Fruit fly (Drosophila melanogaster) whole organism, embryonic: ENCODE measurements around the gene CG43707.

Experiments
- CG10147 ChIP-seq: fragments of 200-800 bp; sonication (Bioruptor generic); optimal IDR thresholded peaks from 2 replicates; lab custom pipeline; 2019; ENCODE audit warnings: missing biosample characterization, mild to moderate bottlenecking, missing genetic modification characterization, moderate library complexity
- CG1024 ChIP-seq: fragments of 200-800 bp; sonication (Bioruptor generic); IDR thresholded peaks from 2 replicates; pipeline ENCODE4 v1.3.6; 2022; ENCODE audit warnings: missing biosample characterization, missing genetic modification characterization
- CG10274 ChIP-seq: fragments of 200-800 bp; sonication (Bioruptor generic); optimal IDR thresholded peaks from 3 replicates; lab custom pipeline; 2017; ENCODE audit warnings: missing biosample characterization, mild to moderate bottlenecking, missing genetic modification characterization
- CG10366 ChIP-seq: fragments of 200-800 bp; sonication (Bioruptor generic); IDR thresholded peaks from 2 replicates; pipeline ENCODE4 v1.3.6; 2022; ENCODE audit warnings: missing biosample characterization, missing genetic modification characterization
- CG11695 ChIP-seq: fragments of 200-800 bp; sonication (Bioruptor generic); IDR thresholded peaks from 3 replicates; pipeline ENCODE4 v1.3.6; 2022; ENCODE audit warnings: missing biosample characterization, missing genetic modification characterization
- CG11723 ChIP-seq: fragments of 200-800 bp; sonication (Bioruptor generic); optimal IDR thresholded peaks from 2 replicates; lab custom pipeline; 2017; ENCODE audit warnings: missing biosample characterization, mild to moderate bottlenecking, missing genetic modification characterization
- CG12155 ChIP-seq: fragments of 200-800 bp; sonication (Bioruptor generic); optimal IDR thresholded peaks from 3 replicates; lab custom pipeline; 2016; ENCODE audit warnings: missing biosample characterization, missing genetic modification characterization
- CG12769 ChIP-seq: fragments of 200-800 bp; sonication (Bioruptor generic); optimal IDR thresholded peaks from 2 replicates; lab custom pipeline; 2019; ENCODE audit warnings: missing biosample characterization, mild to moderate bottlenecking, missing genetic modification characterization, moderate library complexity
- CG13424 ChIP-seq: fragments of 200-800 bp; sonication (Bioruptor generic); optimal IDR thresholded peaks from 2 replicates; lab custom pipeline; 2019; ENCODE audit warnings: missing biosample characterization, mild to moderate bottlenecking, missing genetic modification characterization, moderate library complexity
- CG17359 ChIP-seq: fragments of 200-800 bp; sonication (Bioruptor generic); optimal IDR thresholded peaks from 3 replicates; lab custom pipeline; 2018; ENCODE audit warnings: missing biosample characterization, mild to moderate bottlenecking, missing genetic modification characterization, moderate library complexity
- CG18011 ChIP-seq: fragments of 200-800 bp; sonication (Bioruptor generic); optimal IDR thresholded peaks from 2 replicates; lab custom pipeline; 2017; ENCODE audit warnings: missing biosample characterization, missing genetic modification characterization, mild to moderate bottlenecking, moderate library complexity, missing genotype
- CG1832 ChIP-seq: fragments of 200-800 bp; sonication (Bioruptor generic); optimal IDR thresholded peaks from 2 replicates; lab custom pipeline; 2017; ENCODE audit warnings: missing biosample characterization, mild to moderate bottlenecking, missing genetic modification characterization, inconsistent platforms
- CG18599 ChIP-seq: fragments of 200-800 bp; sonication (Bioruptor generic); optimal IDR thresholded peaks from 3 replicates; lab custom pipeline; 2017; ENCODE audit warnings: missing biosample characterization, missing genetic modification characterization, mild to moderate bottlenecking, moderate library complexity, missing genetic modification reagents
- CG18619 ChIP-seq: fragments of 200-800 bp; sonication (Bioruptor generic); optimal IDR thresholded peaks from 3 replicates; lab custom pipeline; 2017; ENCODE audit warnings: missing biosample characterization, mild to moderate bottlenecking, missing genetic modification characterization
- CG2202 ChIP-seq: fragments of 200-800 bp; sonication (Bioruptor generic); optimal IDR thresholded peaks from 2 replicates; lab custom pipeline; 2018; ENCODE audit warnings: missing biosample characterization, mild to moderate bottlenecking, missing genetic modification characterization
- CG2678 ChIP-seq: fragments of 200-800 bp; sonication (Bioruptor generic); optimal IDR thresholded peaks from 3 replicates; lab custom pipeline; 2019; ENCODE audit warnings: missing biosample characterization, mild to moderate bottlenecking, missing genetic modification characterization, moderate library complexity
- CG31365 ChIP-seq: fragments of 200-800 bp; sonication (Bioruptor generic); optimal IDR thresholded peaks from 2 replicates; lab custom pipeline; 2018; ENCODE audit warnings: missing biosample characterization, mild to moderate bottlenecking, missing genetic modification characterization
- CG3163 ChIP-seq: fragments of 200-800 bp; sonication (Bioruptor generic); optimal IDR thresholded peaks from 3 replicates; lab custom pipeline; 2016; ENCODE audit warnings: missing biosample characterization, missing genetic modification characterization
- CG34224 ChIP-seq: fragments of 200-800 bp; sonication (Bioruptor generic); IDR thresholded peaks from 3 replicates; pipeline ENCODE4 v1.3.6; 2022; ENCODE audit warnings: missing biosample characterization, missing genetic modification characterization; ENCODE audit not compliant: partially characterized antibody
- CG7839 ChIP-seq: fragments of 200-800 bp; sonication (Bioruptor generic); optimal IDR thresholded peaks from 3 replicates; lab custom pipeline; 2018; ENCODE audit warnings: missing biosample characterization, mild to moderate bottlenecking, missing genetic modification characterization, moderate library complexity
- CG8281 ChIP-seq: fragments of 200-800 bp; sonication (Bioruptor generic); optimal IDR thresholded peaks from 2 replicates; lab custom pipeline; 2018; ENCODE audit warnings: missing biosample characterization, mild to moderate bottlenecking, missing genetic modification characterization, moderate library complexity
- CG9437 ChIP-seq: fragments of 200-800 bp; sonication (Bioruptor generic); optimal IDR thresholded peaks from 2 replicates; lab custom pipeline; 2018; ENCODE audit warnings: missing biosample characterization, mild to moderate bottlenecking, missing genetic modification characterization
- CG9932 ChIP-seq: fragments of 200-800 bp; sonication (Bioruptor generic); IDR thresholded peaks from 2 replicates; pipeline ENCODE4 v1.3.6; 2022; ENCODE audit warnings: missing biosample characterization, missing genetic modification characterization
- CkIIα-i1 ChIP-seq: fragments of 200-800 bp; sonication (Bioruptor generic); IDR thresholded peaks from 2 replicates; pipeline ENCODE4 v1.3.6; 2022; ENCODE audit warnings: missing biosample characterization, missing genetic modification characterization
- CoRest ChIP-seq: fragments of 200-800 bp; sonication (Bioruptor generic); optimal IDR thresholded peaks from 3 replicates; lab custom pipeline; 2018; ENCODE audit warnings: missing biosample characterization, mild to moderate bottlenecking, missing genetic modification characterization, moderate library complexity
- Ets97D ChIP-seq: fragments of 200-800 bp; sonication (Bioruptor generic); optimal IDR thresholded peaks from 3 replicates; lab custom pipeline; 2016; ENCODE audit warnings: missing biosample characterization, missing genetic modification characterization
- H15 ChIP-seq: fragments of 200-800 bp; sonication (Bioruptor generic); IDR thresholded peaks from 3 replicates; pipeline ENCODE4 v1.3.6; 2022; ENCODE audit warnings: missing biosample characterization, missing genetic modification characterization
- Lim3 ChIP-seq: fragments of 200-800 bp; sonication (Bioruptor generic); IDR thresholded peaks from 2 replicates; pipeline ENCODE4 v1.3.6; 2022; ENCODE audit warnings: missing biosample characterization, missing genetic modification characterization
- Oli ChIP-seq: fragments of 200-800 bp; sonication (Bioruptor generic); optimal IDR thresholded peaks from 2 replicates; lab custom pipeline; 2018; ENCODE audit warnings: missing biosample characterization, mild to moderate bottlenecking, missing genetic modification characterization, moderate library complexity
- Xbp1 ChIP-seq: fragments of 200-800 bp; sonication (Bioruptor generic); optimal IDR thresholded peaks from 3 replicates; lab custom pipeline; 2016; ENCODE audit warnings: missing biosample characterization, mild to moderate bottlenecking, missing genetic modification characterization
- abd-A ChIP-seq: fragments of 200-800 bp; sonication (Bioruptor generic); optimal IDR thresholded peaks from 3 replicates; lab custom pipeline; 2019; ENCODE audit warnings: missing biosample characterization, mild to moderate bottlenecking, missing genetic modification characterization, moderate library complexity
- ato ChIP-seq: fragments of 200-800 bp; sonication (Bioruptor generic); IDR thresholded peaks from 2 replicates; pipeline ENCODE4 v1.3.6; 2022; ENCODE audit warnings: missing biosample characterization, missing genetic modification characterization; ENCODE audit not compliant: partially characterized antibody
- chinmo ChIP-seq: fragments of 200-800 bp; sonication (Bioruptor generic); IDR thresholded peaks from 4 replicates; pipeline ENCODE4 v1.3.6; 2022; ENCODE audit warnings: missing biosample characterization, missing genetic modification characterization; ENCODE audit not compliant: partially characterized antibody
- danr ChIP-seq: fragments of 200-800 bp; sonication (Bioruptor generic); IDR thresholded peaks from 2 replicates; pipeline ENCODE4 v1.3.6; 2022; ENCODE audit warnings: missing biosample characterization, missing genetic modification characterization
- ewg ChIP-seq: fragments of 200-800 bp; sonication (Bioruptor generic); optimal IDR thresholded peaks from 3 replicates; lab custom pipeline; 2017; ENCODE audit warnings: mild to moderate bottlenecking, missing biosample characterization, missing genetic modification reagents, missing genetic modification characterization
- exex ChIP-seq: fragments of 200-800 bp; sonication (Bioruptor generic); optimal IDR thresholded peaks from 4 replicates; lab custom pipeline; 2018; ENCODE audit warnings: missing biosample characterization, mild to moderate bottlenecking, missing genetic modification characterization, moderate library complexity
- eyg ChIP-seq: fragments of 200-800 bp; sonication (Bioruptor generic); optimal IDR thresholded peaks from 3 replicates; lab custom pipeline; 2016; ENCODE audit warnings: missing biosample characterization, missing genetic modification characterization
- gfzf ChIP-seq: fragments of 200-800 bp; sonication (Bioruptor generic); optimal IDR thresholded peaks from 2 replicates; lab custom pipeline; 2016; ENCODE audit warnings: missing biosample characterization, mild to moderate bottlenecking, missing genetic modification characterization, moderate library complexity
- insv ChIP-seq, 2 experiments: fragments of 200-800 bp; sonication (Bioruptor generic); optimal IDR thresholded peaks; 3 replicates each; lab custom pipeline; 2016 to 2018; ENCODE audit warnings: missing biosample characterization in 2 of 2, missing genetic modification characterization in 2 of 2
- jumu ChIP-seq: fragments of 200-800 bp; sonication (Bioruptor generic); optimal IDR thresholded peaks from 3 replicates; lab custom pipeline; 2016; ENCODE audit warnings: missing biosample characterization, missing genetic modification characterization
- kah ChIP-seq: fragments of 200-800 bp; sonication (Bioruptor generic); optimal IDR thresholded peaks from 2 replicates; lab custom pipeline; 2018; ENCODE audit warnings: missing biosample characterization, mild to moderate bottlenecking, missing genetic modification characterization
- kni ChIP-seq: fragments of 200-800 bp; sonication (Bioruptor generic); optimal IDR thresholded peaks from 3 replicates; lab custom pipeline; 2017; ENCODE audit warnings: mild to moderate bottlenecking, missing biosample characterization, missing genetic modification reagents, missing genetic modification characterization
- scrt ChIP-seq: fragments of 200-800 bp; sonication (Bioruptor generic); optimal IDR thresholded peaks from 2 replicates; lab custom pipeline; 2018; ENCODE audit warnings: missing biosample characterization, mild to moderate bottlenecking, missing genetic modification characterization, moderate library complexity
- slou ChIP-seq: fragments of 200-800 bp; sonication (Bioruptor generic); optimal IDR thresholded peaks from 3 replicates; lab custom pipeline; 2016; ENCODE audit warnings: missing biosample characterization, missing genetic modification characterization
- stwl ChIP-seq: fragments of 200-800 bp; sonication (Bioruptor generic); optimal IDR thresholded peaks from 3 replicates; lab custom pipeline; 2018; ENCODE audit warnings: missing biosample characterization, mild to moderate bottlenecking, missing genetic modification characterization, moderate library complexity
- twi ChIP-seq: fragments of 200-800 bp; optimal IDR thresholded peaks from 2 replicates; lab custom pipeline; 2019; ENCODE audit warnings: missing biosample characterization, mild to moderate bottlenecking, missing genetic modification characterization, moderate library complexity
- tx ChIP-seq: fragments of 200-800 bp; sonication (Bioruptor generic); optimal IDR thresholded peaks from 2 replicates; lab custom pipeline; 2016; ENCODE audit warnings: missing biosample characterization, missing genetic modification characterization
- vfl ChIP-seq: fragments of 200-800 bp; sonication (Bioruptor generic); optimal IDR thresholded peaks from 2 replicates; lab custom pipeline; 2016; ENCODE audit warnings: missing biosample characterization, missing genetic modification characterization

The CG43707 gene

DNA sequence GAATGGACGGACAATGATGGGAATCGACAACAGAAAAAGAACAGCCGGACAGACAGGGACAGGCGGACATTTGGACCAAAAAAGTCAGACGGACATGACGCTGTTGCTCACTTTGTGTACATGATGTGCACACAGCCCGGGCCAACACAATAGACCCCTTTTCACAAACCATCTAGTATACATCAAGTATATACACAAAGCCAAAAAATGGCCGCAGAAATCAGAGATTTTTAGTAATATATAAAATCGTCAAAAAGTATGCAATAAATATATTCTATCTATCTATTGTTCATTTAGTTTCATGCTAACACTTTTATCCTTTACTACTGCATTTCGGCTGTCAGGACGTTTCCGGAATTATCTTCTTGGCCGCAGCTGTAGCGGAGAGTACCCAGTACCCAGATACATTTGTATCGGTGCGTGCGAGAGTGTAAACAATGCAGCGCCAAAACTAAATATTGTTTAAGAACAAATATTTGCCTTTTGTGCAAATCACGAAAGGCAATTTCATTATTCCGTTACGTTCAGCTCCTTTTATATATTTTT, 37.6 kb upstream of the CG43707 start (continued):
- TF ChIP-seq tx (GFP tag; lab: Kevin White, UChicago) (no peak), jumu (GFP tag; lab: Kevin White, UChicago) (no peak), CG9932 (no peak), Xbp1 (GFP tag; lab: Kevin White, UChicago) (no peak), CkIIα-i1 (GFP tag; lab: Robert Waterston, UW) (no peak), eyg (GFP tag; lab: Kevin White, UChicago) (no peak), CG1024 (GFP tag; lab: Robert Waterston, UW) (0 out of 2 replicates have a peak, but pooled peaks have one; percentile 14), CoRest (tag; lab: Kevin White, UChicago) (peak; percentile 41), scrt (GFP tag; lab: Kevin White, UChicago) (peak; percentile 19), CG13424 (tag; lab: Kevin White, UChicago) (peak; percentile 31), ato (GFP tag; lab: Robert Waterston, UW) (no peak), CG11695 (0 out of 3 replicates have a peak, but pooled peaks have one; percentile 20), CG12769 (tag; lab: Kevin White, UChicago) (peak; percentile 48), vfl (GFP tag; lab: Kevin White, UChicago) (no peak), Lim3 (no peak), CG1832 (no peak), CG17359 (tag; lab: Kevin White, UChicago) (peak; percentile 39), Oli (tag; lab: Kevin White, UChicago) (peak; percentile 41), slou (GFP tag; lab: Kevin White, UChicago) (no peak), CG18619 (GFP tag; lab: Kevin White, UChicago) (peak; percentile 8)

DNA sequence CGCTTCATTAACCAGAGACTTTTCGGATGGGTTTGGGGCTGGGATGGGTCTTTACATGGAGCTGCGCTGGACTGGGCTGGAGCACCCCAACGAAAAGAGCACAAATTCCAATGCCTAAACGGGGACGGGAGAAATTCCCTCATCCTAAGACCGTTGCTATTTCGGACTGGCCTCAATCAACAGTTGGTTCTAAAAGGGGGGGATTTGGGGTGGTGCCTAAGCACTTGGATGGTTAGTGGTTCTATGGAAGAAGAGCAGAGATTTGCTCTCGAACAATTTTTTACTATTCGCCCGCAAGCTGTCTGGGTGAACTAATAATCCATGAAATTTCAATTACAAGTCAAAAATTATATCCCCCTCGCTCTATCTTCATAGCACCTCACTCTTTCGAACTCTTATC, 27.4 kb upstream of the CG43707 start:
- TF ChIP-seq kah (GFP tag; lab: Kevin White, UChicago) (peak; percentile 41), CG18599 (peak; percentile 4), Ets97D (GFP tag; lab: Kevin White, UChicago) (no peak), CG10366 (GFP tag; lab: Robert Waterston, UW) (no peak), H15 (GFP tag; lab: Robert Waterston, UW) (no peak), CG2678 (tag; lab: Kevin White, UChicago) (no peak), jumu (GFP tag; lab: Kevin White, UChicago) (no peak), gfzf (GFP tag; lab: Kevin White, UChicago) (no peak), insv (GFP tag; optimal IDR thresholded peaks at IDR 0.05; lab: Kevin White, UChicago) (no peak), stwl (tag; lab: Kevin White, UChicago) (no peak), CG8281 (tag; lab: Kevin White, UChicago) (no peak), CG10147 (no peak), danr (GFP tag; lab: Robert Waterston, UW) (no peak), CG34224 (GFP tag; lab: Robert Waterston, UW) (no peak), CG3163 (no peak), CG31365 (tag; lab: Kevin White, UChicago) (no peak), CG2202 (tag; lab: Kevin White, UChicago) (no peak), scrt (GFP tag; lab: Kevin White, UChicago) (peak; percentile 94), CG18011 (GFP tag; lab: Kevin White, UChicago) (no peak), CG11723 (GFP tag; lab: Kevin White, UChicago) (no peak), Lim3 (no peak), CG10274 (GFP tag; lab: Kevin White, UChicago) (peak; percentile 26), kni (GFP tag; lab: Kevin White, UChicago) (no peak), ewg (GFP tag; lab: Kevin White, UChicago) (no peak), CG9437 (GFP tag; lab: Kevin White, UChicago) (no peak), chinmo (0 out of 4 replicates have a peak, but pooled peaks have one; percentile 40), CG12155 (GFP tag; lab: Kevin White, UChicago) (no peak), abd-A (tag; lab: Kevin White, UChicago) (peak; percentile 70), exex (tag; lab: Kevin White, UChicago) (no peak), twi (tag; lab: Kevin White, UChicago) (no peak), CG7839 (no peak)
